Worm (Caenorhabditis elegans) whole organism, L2 larva: Measurements from ENCODE around the gene fbxa-90.

Experiments
- F13H6.1 ChIP-seq: sonication (generic microtip); optimal IDR thresholded peaks from 2 replicates; lab custom pipeline; 2016; ENCODE audit warnings: missing genetic modification characterization, missing compliant biosample characterization
- R02D3.7 ChIP-seq: fragments of 150-350 bp; optimal IDR thresholded peaks from 2 replicates; lab custom pipeline; 2014; ENCODE audit warnings: missing biosample characterization, missing genetic modification characterization
- Y55F3AM.14 ChIP-seq: fragments of 200-800 bp; sonication (Bioruptor generic); optimal IDR thresholded peaks from 2 replicates; lab custom pipeline; 2018; ENCODE audit warnings: mild to moderate bottlenecking, missing genetic modification characterization, missing compliant biosample characterization
- ZK546.5 ChIP-seq: sonication (generic microtip); optimal IDR thresholded peaks from 2 replicates; lab custom pipeline; 2017; ENCODE audit warnings: missing biosample characterization, missing genetic modification characterization
- aly-2 ChIP-seq: fragments of 150-350 bp; optimal IDR thresholded peaks from 2 replicates; lab custom pipeline; 2014; ENCODE audit warnings: missing biosample characterization, missing genetic modification characterization
- ama-1 ChIP-seq: fragments of 150-350 bp; optimal IDR thresholded peaks from 2 replicates; lab custom pipeline; 2018; ENCODE audit warnings: inconsistent platforms
- blmp-1 ChIP-seq: sonication (generic microtip); optimal IDR thresholded peaks from 2 replicates; lab custom pipeline; 2017; ENCODE audit warnings: missing genetic modification characterization, mild to moderate bottlenecking, missing compliant biosample characterization, antibody characterized with exemption, moderate library complexity; ENCODE audit not compliant: insufficient read depth
- ceh-16 ChIP-seq: fragments of 150-350 bp; optimal IDR thresholded peaks from 2 replicates; lab custom pipeline; 2014; ENCODE audit warnings: missing biosample characterization, missing genetic modification characterization
- ceh-82 ChIP-seq: fragments of 150-350 bp; optimal IDR thresholded peaks from 2 replicates; lab custom pipeline; 2014; ENCODE audit warnings: missing biosample characterization, missing genetic modification characterization
- dmd-4 ChIP-seq: sonication (generic microtip); optimal IDR thresholded peaks from 2 replicates; lab custom pipeline; 2017; ENCODE audit warnings: missing biosample characterization, missing genetic modification characterization
- egl-27 ChIP-seq: sonication (generic microtip); optimal IDR thresholded peaks from 3 replicates; lab custom pipeline; 2017; ENCODE audit warnings: missing biosample characterization, missing genetic modification reagents, missing genetic modification characterization
- elt-1 ChIP-seq: fragments of 150-350 bp; optimal IDR thresholded peaks from 2 replicates; lab custom pipeline; 2014; ENCODE audit warnings: missing biosample characterization, missing genetic modification characterization
- elt-3 ChIP-seq: sonication (generic microtip); optimal IDR thresholded peaks from 2 replicates; lab custom pipeline; 2017; ENCODE audit warnings: missing biosample characterization, missing genetic modification characterization
- fos-1 ChIP-seq: fragments of 150-350 bp; optimal IDR thresholded peaks from 2 replicates; lab custom pipeline; 2014; ENCODE audit warnings: missing biosample characterization, missing genetic modification characterization
- gmeb-1 ChIP-seq: fragments of 150-350 bp; optimal IDR thresholded peaks from 2 replicates; lab custom pipeline; 2014; ENCODE audit warnings: missing biosample characterization, missing genetic modification characterization
- lin-11 ChIP-seq: fragments of 150-350 bp; sonication (generic microtip); optimal IDR thresholded peaks from 2 replicates; lab custom pipeline; 2014; ENCODE audit warnings: missing biosample characterization, missing genetic modification characterization, inconsistent platforms, mixed read lengths
- lin-13 ChIP-seq: fragments of 150-350 bp; optimal IDR thresholded peaks from 2 replicates; lab custom pipeline; 2014; ENCODE audit warnings: missing biosample characterization, missing genetic modification reagents, missing genetic modification characterization
- lin-39 ChIP-seq: fragments of 150-350 bp; optimal IDR thresholded peaks from 2 replicates; lab custom pipeline; 2014; ENCODE audit warnings: missing biosample characterization, missing genetic modification reagents, missing genetic modification characterization
- lsy-2 ChIP-seq, 2 experiments: fragments of 150-350 bp in 1 of 2; sonication (generic microtip) in 1 of 2; optimal IDR thresholded peaks; 2 replicates each; lab custom pipeline; 2014 to 2017; ENCODE audit warnings: missing biosample characterization in 2 of 2, missing genetic modification characterization in 2 of 2
- mab-5 ChIP-seq: fragments of 150-350 bp; optimal IDR thresholded peaks from 2 replicates; lab custom pipeline; 2014; ENCODE audit warnings: missing biosample characterization, missing genetic modification characterization
- mbf-1 ChIP-seq: sonication (generic microtip); optimal IDR thresholded peaks from 2 replicates; lab custom pipeline; 2017; ENCODE audit warnings: missing biosample characterization, missing genetic modification characterization
- mdl-1 ChIP-seq, 2 experiments: fragments of 150-350 bp in 1 of 2; sonication (generic microtip) in 1 of 2; optimal IDR thresholded peaks; 2 replicates each; lab custom pipeline; 2017; ENCODE audit warnings: missing biosample characterization in 2 of 2, missing genetic modification characterization in 2 of 2
- nhr-10 ChIP-seq: sonication (generic microtip); optimal IDR thresholded peaks from 2 replicates; lab custom pipeline; 2017; ENCODE audit warnings: missing biosample characterization, missing genetic modification characterization
- nhr-11 ChIP-seq: fragments of 150-350 bp; optimal IDR thresholded peaks from 2 replicates; lab custom pipeline; 2014; ENCODE audit warnings: missing biosample characterization, missing genetic modification characterization
- nhr-12 ChIP-seq: fragments of 150-350 bp; optimal IDR thresholded peaks from 2 replicates; lab custom pipeline; 2014; ENCODE audit warnings: missing biosample characterization, missing genetic modification characterization
- nhr-129 ChIP-seq: fragments of 150-350 bp; optimal IDR thresholded peaks from 2 replicates; lab custom pipeline; 2014; ENCODE audit warnings: missing biosample characterization, missing genetic modification characterization
- nhr-21 ChIP-seq: fragments of 150-350 bp; optimal IDR thresholded peaks from 2 replicates; lab custom pipeline; 2014; ENCODE audit warnings: missing biosample characterization, missing genetic modification characterization
- nhr-23 ChIP-seq: fragments of 150-350 bp; optimal IDR thresholded peaks from 2 replicates; lab custom pipeline; 2014; ENCODE audit warnings: missing biosample characterization, missing genetic modification reagents, missing genetic modification characterization
- nhr-237 ChIP-seq: fragments of 150-350 bp; optimal IDR thresholded peaks from 2 replicates; lab custom pipeline; 2014; ENCODE audit warnings: missing biosample characterization, missing genetic modification characterization
- nhr-25 ChIP-seq: fragments of 150-350 bp; sonication (generic microtip); optimal IDR thresholded peaks from 3 replicates; lab custom pipeline; 2014; ENCODE audit warnings: missing biosample characterization, missing genetic modification characterization
- nhr-6 ChIP-seq: fragments of 150-350 bp; optimal IDR thresholded peaks from 2 replicates; lab custom pipeline; 2014; ENCODE audit warnings: missing biosample characterization, missing genetic modification characterization
- nhr-77 ChIP-seq: fragments of 150-350 bp; optimal IDR thresholded peaks from 2 replicates; lab custom pipeline; 2014; ENCODE audit warnings: missing biosample characterization, missing genetic modification characterization
- sem-4 ChIP-seq: fragments of 150-350 bp; optimal IDR thresholded peaks from 2 replicates; lab custom pipeline; 2014; ENCODE audit warnings: missing biosample characterization, missing genetic modification reagents, missing genetic modification characterization
- skn-1 ChIP-seq: sonication (generic microtip); optimal IDR thresholded peaks from 2 replicates; lab custom pipeline; 2017; ENCODE audit warnings: missing biosample characterization, missing genetic modification characterization
- sma-3 ChIP-seq: sonication (generic microtip); optimal IDR thresholded peaks from 2 replicates; lab custom pipeline; 2016; ENCODE audit warnings: missing genetic modification reagents, missing genetic modification characterization, missing compliant biosample characterization
- snpc-4 ChIP-seq: fragments of 150-350 bp; optimal IDR thresholded peaks from 2 replicates; lab custom pipeline; 2014; ENCODE audit warnings: missing biosample characterization, missing genetic modification characterization
- unc-39 ChIP-seq: fragments of 150-350 bp; optimal IDR thresholded peaks from 2 replicates; lab custom pipeline; 2014; ENCODE audit warnings: missing biosample characterization, missing genetic modification characterization
- unc-62 ChIP-seq: fragments of 150-350 bp; optimal IDR thresholded peaks from 2 replicates; lab custom pipeline; 2014; ENCODE audit warnings: missing biosample characterization, missing genetic modification reagents, missing genetic modification characterization
- zag-1 ChIP-seq: fragments of 150-350 bp; optimal IDR thresholded peaks from 2 replicates; lab custom pipeline; 2014; ENCODE audit warnings: missing biosample characterization, missing genetic modification characterization
- ztf-11 ChIP-seq: sonication (generic microtip); optimal IDR thresholded peaks from 2 replicates; lab custom pipeline; 2017; ENCODE audit warnings: missing biosample characterization, missing genetic modification characterization

The fbxa-90 gene

ce11 chrV:16966636-16967035 is at the start of gene fbxa-90:
TSS of gene fbxa-90 (plus strand) at chrV:16966814.
- peak; percentile 22 for TF ChIP-seq nhr-129
- TF ChIP-seq nhr-23 (tag; lab: Kevin White, UChicago), result no peak
- TF ChIP-seq mab-5, result no peak
- TF ChIP-seq, all 48 proteins: peak for 1

ce11 chrV:16918378-16918777 is 48.2 kb upstream of the fbxa-90 start, which contains the start of the genes fbxa-206 and Y102A5C.2:
TSS of gene fbxa-206 (minus strand) at chrV:16918478.
TSS of gene Y102A5C.2 (plus strand) at chrV:16918731.
- TF ChIP-seq gmeb-1 (no peak), nhr-129 (no peak), aly-2 (tag; lab: Kevin White, UChicago) (no peak), elt-1 (no peak), mbf-1 (tag; lab: Kevin White, UChicago) (no peak), dmd-4 (tag; lab: Kevin White, UChicago) (no peak), nhr-237 (no peak), snpc-4 (tag; lab: Kevin White, UChicago) (no peak), nhr-23 (tag; lab: Kevin White, UChicago) (no peak), egl-27 (tag; lab: Kevin White, UChicago) (no peak), R02D3.7 (no peak), skn-1 (tag; lab: Kevin White, UChicago) (no peak), nhr-25 (tag; lab: Kevin White, UChicago) (no peak), nhr-21 (no peak), mab-5 (no peak), mdl-1 (tag; optimal IDR thresholded peaks at IDR 0.05; lab: Kevin White, UChicago) (no peak), ZK546.5 (tag; lab: Kevin White, UChicago) (no peak), Y55F3AM.14 (GFP tag; lab: Kevin White, UChicago) (no peak), sma-3 (GFP tag; lab: Kevin White, UChicago) (no peak)
- TF ChIP-seq, all 48 proteins: peak for 0

- TF ChIP-seq sem-4 (tag; lab: Kevin White, UChicago) (no peak), unc-62 (no peak), lsy-2 (tag; optimal IDR thresholded peaks at IDR 0.05; lab: Kevin White, UChicago) (no peak), elt-3 (no peak), ztf-11 (tag; lab: Kevin White, UChicago) (no peak), lin-11 (no peak), nhr-77 (no peak), lin-13 (GFP tag; lab: Kevin White, UChicago) (no peak), nhr-25 (tag; lab: Kevin White, UChicago) (no peak), fos-1 (tag; lab: Kevin White, UChicago) (no peak), blmp-1 (tag; lab: Kevin White, UChicago) (no peak), ceh-16 (tag; lab: Kevin White, UChicago) (no peak), nhr-10 (no peak)
Measured at ce11 chrV:16919675-16920074, 46.9 kb upstream of the fbxa-90 start.

ce11 chrV:16921952-16922351 is 44.7 kb upstream of the fbxa-90 start, which contains the start of gene Y102A5C.4:
TSS of gene Y102A5C.4 (plus strand) at chrV:16922252.
- TF ChIP-seq lin-11 (no peak), F13H6.1 (tag; lab: Kevin White, UChicago) (no peak), ceh-82 (tag; lab: Kevin White, UChicago) (no peak), nhr-12 (no peak), nhr-6 (tag; lab: Kevin White, UChicago) (no peak), elt-3 (no peak), ZK546.5 (tag; lab: Kevin White, UChicago) (no peak), unc-39 (tag; lab: Kevin White, UChicago) (no peak), lin-39 (tag; lab: Kevin White, UChicago) (no peak), nhr-10 (no peak), nhr-25 (tag; lab: Kevin White, UChicago) (no peak), ama-1 (lab: Kevin White, UChicago) (no peak), lin-13 (GFP tag; lab: Kevin White, UChicago) (no peak), nhr-11 (tag; lab: Kevin White, UChicago) (no peak), zag-1 (no peak), nhr-237 (no peak)
- TF ChIP-seq, all 48 proteins: peak for 0
